Fruit fly (Drosophila melanogaster) whole organism, embryonic: Measurements from ENCODE around the gene Sqor.

Source experiments
- Atf6 ChIP-seq: fragments of 200-800 bp; sonication (Bioruptor generic); IDR thresholded peaks from 2 replicates; pipeline ENCODE4 v1.3.6; 2022; ENCODE audit warnings: missing biosample characterization, missing genetic modification characterization
- Blimp-1 ChIP-seq: fragments of 200-800 bp; sonication (Bioruptor generic); optimal IDR thresholded peaks from 3 replicates; lab custom pipeline; 2018; ENCODE audit warnings: missing biosample characterization, missing genetic modification characterization, mild to moderate bottlenecking, moderate library complexity, missing genetic modification reagents
- CG10267 ChIP-seq: fragments of 200-800 bp; sonication (Bioruptor generic); optimal IDR thresholded peaks from 2 replicates; lab custom pipeline; 2018; ENCODE audit warnings: missing biosample characterization, mild to moderate bottlenecking, missing genetic modification characterization, moderate library complexity
- CG10431 ChIP-seq: fragments of 200-800 bp; sonication (Bioruptor generic); optimal IDR thresholded peaks from 3 replicates; lab custom pipeline; 2018; ENCODE audit warnings: missing biosample characterization, mild to moderate bottlenecking, missing genetic modification characterization
- CG14860 ChIP-seq: fragments of 200-800 bp; sonication (Bioruptor generic); IDR thresholded peaks from 3 replicates; pipeline ENCODE4 v1.3.6; 2022; ENCODE audit warnings: missing biosample characterization, missing genetic modification characterization; ENCODE audit not compliant: partially characterized antibody
- CG15514 ChIP-seq: fragments of 200-800 bp; sonication (Bioruptor generic); optimal IDR thresholded peaks from 3 replicates; lab custom pipeline; 2017; ENCODE audit warnings: missing biosample characterization, missing genetic modification characterization, mild to moderate bottlenecking, moderate library complexity, missing genetic modification reagents
- CG1602 ChIP-seq: fragments of 200-800 bp; sonication (Bioruptor generic); optimal IDR thresholded peaks from 3 replicates; lab custom pipeline; 2016; ENCODE audit warnings: missing biosample characterization, missing genetic modification characterization
- CG16813 ChIP-seq: fragments of 200-800 bp; sonication (Bioruptor generic); IDR thresholded peaks from 3 replicates; pipeline ENCODE4 v1.3.6; 2022; ENCODE audit warnings: missing biosample characterization, missing genetic modification characterization; ENCODE audit not compliant: partially characterized antibody
- CG17361 ChIP-seq: fragments of 200-800 bp; sonication (Bioruptor generic); IDR thresholded peaks from 3 replicates; pipeline ENCODE4 v1.3.6; 2022; ENCODE audit warnings: missing biosample characterization, missing genetic modification characterization
- CG2116 ChIP-seq: fragments of 200-800 bp; sonication (Bioruptor generic); optimal IDR thresholded peaks from 3 replicates; lab custom pipeline; 2018; ENCODE audit warnings: missing biosample characterization, mild to moderate bottlenecking, missing genetic modification characterization
- CG2712 ChIP-seq: fragments of 200-800 bp; optimal IDR thresholded peaks from 3 replicates; lab custom pipeline; 2019; ENCODE audit warnings: missing biosample characterization, mild to moderate bottlenecking, missing genetic modification characterization, moderate library complexity
- CG30020 ChIP-seq: fragments of 200-800 bp; optimal IDR thresholded peaks from 2 replicates; lab custom pipeline; 2019; ENCODE audit warnings: missing biosample characterization, mild to moderate bottlenecking, missing genetic modification characterization, moderate library complexity
- CG30403 ChIP-seq: fragments of 200-800 bp; sonication (Bioruptor generic); optimal IDR thresholded peaks from 3 replicates; lab custom pipeline; 2016; ENCODE audit warnings: missing biosample characterization, missing genetic modification characterization
- CG31388 ChIP-seq: fragments of 200-800 bp; sonication (Bioruptor generic); optimal IDR thresholded peaks from 2 replicates; lab custom pipeline; 2016; ENCODE audit warnings: missing biosample characterization, missing genetic modification characterization
- CG3163 ChIP-seq: fragments of 200-800 bp; sonication (Bioruptor generic); optimal IDR thresholded peaks from 3 replicates; lab custom pipeline; 2016; ENCODE audit warnings: missing biosample characterization, missing genetic modification characterization
- CG4424 ChIP-seq: fragments of 200-800 bp; sonication (Bioruptor generic); optimal IDR thresholded peaks from 3 replicates; lab custom pipeline; 2016; ENCODE audit warnings: missing biosample characterization, missing genetic modification characterization
- CG4617 ChIP-seq: fragments of 200-800 bp; sonication (Bioruptor generic); optimal IDR thresholded peaks from 3 replicates; lab custom pipeline; 2016; ENCODE audit warnings: missing biosample characterization, missing genetic modification characterization, borderline replicate concordance
- CG7963 ChIP-seq: fragments of 200-800 bp; sonication (Bioruptor generic); IDR thresholded peaks from 3 replicates; pipeline ENCODE4 v1.3.6; 2022; ENCODE audit warnings: missing biosample characterization, missing genetic modification characterization; ENCODE audit not compliant: partially characterized antibody
- CG8388 ChIP-seq: fragments of 200-800 bp; sonication (Bioruptor generic); optimal IDR thresholded peaks from 2 replicates; lab custom pipeline; 2019; ENCODE audit warnings: missing biosample characterization, mild to moderate bottlenecking, missing genetic modification characterization, moderate library complexity
- CG8924 ChIP-seq: fragments of 200-800 bp; optimal IDR thresholded peaks from 3 replicates; lab custom pipeline; 2019; ENCODE audit warnings: missing biosample characterization, mild to moderate bottlenecking, missing genetic modification characterization, moderate library complexity
- CG9609 ChIP-seq: fragments of 200-800 bp; sonication (Bioruptor generic); optimal IDR thresholded peaks from 3 replicates; lab custom pipeline; 2016; ENCODE audit warnings: missing biosample characterization, missing genetic modification characterization
- D19A ChIP-seq: fragments of 200-800 bp; optimal IDR thresholded peaks from 3 replicates; lab custom pipeline; 2019; ENCODE audit warnings: missing biosample characterization, mild to moderate bottlenecking, missing genetic modification characterization, moderate library complexity
- E2f2 ChIP-seq: fragments of 200-800 bp; sonication (Bioruptor generic); IDR thresholded peaks from 2 replicates; pipeline ENCODE4 v1.3.6; 2022; ENCODE audit warnings: missing biosample characterization, missing genetic modification characterization
- Eip74EF ChIP-seq, 2 experiments: fragments of 200-800 bp in 1 of 2; fragments of >200 bp in 1 of 2; sonication (Bioruptor generic) in 1 of 2; optimal IDR thresholded peaks; 2 replicates each; lab custom pipeline; 2017 to 2019; ENCODE audit warnings: missing biosample characterization in 2 of 2, missing genetic modification characterization in 2 of 2, mild to moderate bottlenecking in 1 of 2, moderate library complexity in 1 of 2
- Ets65A ChIP-seq: fragments of 200-800 bp; sonication (Bioruptor generic); peaks from one replicate; lab custom pipeline; 2016; ENCODE audit warnings: missing biosample characterization, missing genetic modification characterization
- HLH4C ChIP-seq: fragments of 200-800 bp; sonication (Bioruptor generic); IDR thresholded peaks from 3 replicates; pipeline ENCODE4 v1.3.6; 2022; ENCODE audit warnings: missing biosample characterization, missing genetic modification characterization; ENCODE audit not compliant: partially characterized antibody
- Hmr ChIP-seq: fragments of 200-800 bp; sonication (Bioruptor generic); optimal IDR thresholded peaks from 3 replicates; lab custom pipeline; 2017; ENCODE audit warnings: mild to moderate bottlenecking, missing biosample characterization, missing genetic modification reagents, missing genetic modification characterization
- Hr3 ChIP-seq: fragments of 200-800 bp; sonication (Bioruptor generic); optimal IDR thresholded peaks from 3 replicates; lab custom pipeline; 2016; ENCODE audit warnings: missing biosample characterization, missing genetic modification characterization
- Hsf ChIP-seq: fragments of 200-800 bp; sonication (Bioruptor generic); optimal IDR thresholded peaks from 3 replicates; lab custom pipeline; 2016; ENCODE audit warnings: missing biosample characterization, missing genetic modification characterization
- Mad ChIP-seq: fragments of 200-800 bp; sonication (Bioruptor generic); optimal IDR thresholded peaks from 2 replicates; lab custom pipeline; 2016; ENCODE audit warnings: missing biosample characterization, missing genetic modification characterization
- NFAT ChIP-seq: fragments of 200-800 bp; sonication (Bioruptor generic); IDR thresholded peaks from 2 replicates; pipeline ENCODE4 v1.3.6; 2022; ENCODE audit warnings: missing biosample characterization, missing genetic modification characterization
- Oaz ChIP-seq: fragments of 200-800 bp; sonication (Bioruptor generic); IDR thresholded peaks from 2 replicates; pipeline ENCODE4 v1.3.6; 2022; ENCODE audit warnings: missing biosample characterization, missing genetic modification characterization
- Opbp ChIP-seq: fragments of 200-800 bp; sonication (Bioruptor generic); IDR thresholded peaks from 3 replicates; pipeline ENCODE4 v1.3.6; 2022; ENCODE audit warnings: missing biosample characterization, missing genetic modification characterization; ENCODE audit not compliant: partially characterized antibody
- Sox100B ChIP-seq: fragments of 200-800 bp; sonication (Bioruptor generic); optimal IDR thresholded peaks from 3 replicates; lab custom pipeline; 2018; ENCODE audit warnings: missing biosample characterization, mild to moderate bottlenecking, missing genetic modification characterization
- Sry-δ ChIP-seq: fragments of 200-800 bp; sonication (Bioruptor generic); optimal IDR thresholded peaks from 2 replicates; lab custom pipeline; 2016; ENCODE audit warnings: missing biosample characterization, missing genetic modification characterization
- bbx ChIP-seq: fragments of 200-800 bp; sonication (Bioruptor generic); IDR thresholded peaks from 2 replicates; pipeline ENCODE4 v1.3.6; 2022; ENCODE audit warnings: missing biosample characterization, missing genetic modification characterization; ENCODE audit not compliant: partially characterized antibody
- cato ChIP-seq: fragments of 200-800 bp; sonication (Bioruptor generic); optimal IDR thresholded peaks from 2 replicates; lab custom pipeline; 2016; ENCODE audit warnings: missing biosample characterization, missing genetic modification characterization, borderline replicate concordance
- dm ChIP-seq: fragments of 200-800 bp; sonication (Bioruptor generic); optimal IDR thresholded peaks from 3 replicates; lab custom pipeline; 2016; ENCODE audit warnings: missing biosample characterization, missing genetic modification characterization
- fd96Cb ChIP-seq: fragments of 200-800 bp; sonication (Bioruptor generic); optimal IDR thresholded peaks from 2 replicates; lab custom pipeline; 2018; ENCODE audit warnings: missing biosample characterization, mild to moderate bottlenecking, missing genetic modification characterization, moderate library complexity
- gem ChIP-seq: fragments of 200-800 bp; sonication (Bioruptor generic); optimal IDR thresholded peaks from 2 replicates; lab custom pipeline; 2019; ENCODE audit warnings: missing biosample characterization, mild to moderate bottlenecking, missing genetic modification characterization, moderate library complexity
- grau ChIP-seq: fragments of 200-800 bp; optimal IDR thresholded peaks from 3 replicates; lab custom pipeline; 2019; ENCODE audit warnings: missing biosample characterization, mild to moderate bottlenecking, missing genetic modification characterization, moderate library complexity
- gsb ChIP-seq: fragments of 200-800 bp; sonication (Bioruptor generic); IDR thresholded peaks from 2 replicates; pipeline ENCODE4 v1.3.6; 2022; ENCODE audit warnings: missing biosample characterization, missing genetic modification characterization
- gsb-n ChIP-seq: fragments of 200-800 bp; sonication (Bioruptor generic); optimal IDR thresholded peaks from 3 replicates; lab custom pipeline; 2018; ENCODE audit warnings: missing biosample characterization, mild to moderate bottlenecking, missing genetic modification characterization
- lola ChIP-seq, 3 experiments: fragments of >200 bp in 2 of 3; fragments of 200-800 bp in 1 of 3; sonication (Bioruptor generic) in 1 of 3; optimal IDR thresholded peaks; 2 replicates each; lab custom pipeline; 2017 to 2019; ENCODE audit warnings: missing biosample characterization in 3 of 3, missing genetic modification characterization in 3 of 3, mild to moderate bottlenecking in 1 of 3, moderate library complexity in 1 of 3
- slou ChIP-seq: fragments of 200-800 bp; sonication (Bioruptor generic); optimal IDR thresholded peaks from 3 replicates; lab custom pipeline; 2016; ENCODE audit warnings: missing biosample characterization, missing genetic modification characterization
- sna ChIP-seq: fragments of 200-800 bp; sonication (Bioruptor generic); IDR thresholded peaks from 2 replicates; pipeline ENCODE4 v1.3.6; 2022; ENCODE audit warnings: missing biosample characterization, missing genetic modification characterization; ENCODE audit not compliant: partially characterized antibody
- tin ChIP-seq: fragments of 200-800 bp; sonication (Bioruptor generic); optimal IDR thresholded peaks from 3 replicates; lab custom pipeline; 2016; ENCODE audit warnings: missing biosample characterization, missing genetic modification characterization
- trem ChIP-seq: fragments of 200-800 bp; optimal IDR thresholded peaks from 3 replicates; lab custom pipeline; 2019; ENCODE audit warnings: missing biosample characterization, mild to moderate bottlenecking, missing genetic modification characterization, moderate library complexity
- unc-4 ChIP-seq: fragments of 200-800 bp; sonication (Bioruptor generic); IDR thresholded peaks from 2 replicates; pipeline ENCODE4 v1.3.6; 2022; ENCODE audit warnings: missing biosample characterization, missing genetic modification characterization; ENCODE audit not compliant: partially characterized antibody

Gene Sqor

DNA sequence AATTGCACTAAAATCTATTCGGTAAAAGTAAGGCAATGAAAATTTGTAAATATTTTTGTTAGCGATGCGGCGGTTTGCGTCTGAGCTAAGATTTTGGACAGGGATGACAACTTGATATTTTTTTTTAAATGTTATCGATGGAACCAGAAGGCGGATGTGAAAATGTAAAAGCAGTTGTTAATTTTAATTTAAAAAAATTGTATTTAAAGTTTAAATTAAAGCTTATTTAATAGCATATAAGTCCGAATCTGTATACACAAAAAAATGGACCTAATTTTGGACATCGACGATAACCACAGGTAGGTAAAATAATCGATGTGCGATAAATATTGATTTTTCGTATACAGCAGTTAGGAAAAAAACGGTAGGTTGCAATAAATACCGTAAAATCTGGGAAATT, 22.4 kb downstream of the Sqor start, which contains the start of the genes CG11586 and VhaM9.7-a (continued):
- no peak for TF ChIP-seq CG3163 (GFP tag; lab: Kevin White, UChicago)
- 0 out of 2 replicates have a peak, but pooled peaks have one; percentile 9 for TF ChIP-seq bbx (GFP tag; lab: Robert Waterston, UW)
- 0 out of 2 replicates have a peak, but pooled peaks have one; percentile 23 for TF ChIP-seq Atf6
- peak; percentile 47; the same call in 1 of the 3 replicates for TF ChIP-seq CG17361 (GFP tag; lab: Robert Waterston, UW)
- TF ChIP-seq Eip74EF (GFP tag; optimal IDR thresholded peaks at IDR 0.05; lab: Kevin White, UChicago) = peak in 1 of 2 experiments; percentile 8
- peak; percentile 55 for TF ChIP-seq CG16813 (GFP tag; lab: Robert Waterston, UW)
- TF ChIP-seq unc-4 (GFP tag; lab: Robert Waterston, UW) = peak; percentile 62
- peak; percentile 73 for TF ChIP-seq Sry-δ (GFP tag; lab: Kevin White, UChicago)
- peak; percentile 25 for TF ChIP-seq Hmr (GFP tag; lab: Kevin White, UChicago)
- peak; percentile 88 for TF ChIP-seq CG2116 (GFP tag; lab: Kevin White, UChicago)
- peak; percentile 64 for TF ChIP-seq CG4617
- peak; percentile 19 for TF ChIP-seq CG4424 (GFP tag; lab: Kevin White, UChicago)
- no peak for TF ChIP-seq NFAT (GFP tag; lab: Robert Waterston, UW)
- peak; percentile 60 for TF ChIP-seq E2f2
- TF ChIP-seq gsb = no peak
- peak; percentile 23 for TF ChIP-seq D19A (tag; lab: Kevin White, UChicago)
- TF ChIP-seq grau (tag; lab: Kevin White, UChicago) = peak; percentile 29
- TF ChIP-seq slou (GFP tag; lab: Kevin White, UChicago) = peak; percentile 20
- peak; percentile 34 for TF ChIP-seq CG30020 (tag; lab: Kevin White, UChicago)
- TF ChIP-seq Ets65A (GFP tag; lab: Kevin White, UChicago) = peak; percentile 82
- TF ChIP-seq CG30403 = peak; percentile 6
- TF ChIP-seq CG14860 (GFP tag; lab: Robert Waterston, UW) = peak; percentile 71; the same call in 2 of the 3 replicates
- TF ChIP-seq Oaz = no peak
- TF ChIP-seq Mad (GFP tag; lab: Kevin White, UChicago) = peak; percentile 0
- peak; percentile 80 for TF ChIP-seq HLH4C
- TF ChIP-seq CG8388 (GFP tag; lab: Kevin White, UChicago) = peak; percentile 20
- 0 out of 3 replicates have a peak, but pooled peaks have one; percentile 17 for TF ChIP-seq Opbp (GFP tag; lab: Robert Waterston, UW)
- TF ChIP-seq CG31388 = peak; percentile 13
- TF ChIP-seq gem = peak; percentile 49
- TF ChIP-seq tin (GFP tag; lab: Kevin White, UChicago) = peak; percentile 26
- TF ChIP-seq cato = no peak
- TF ChIP-seq Hr3 (GFP tag; lab: Kevin White, UChicago) = peak; percentile 8
- TF ChIP-seq sna (GFP tag; lab: Robert Waterston, UW) = peak; percentile 68
- peak; percentile 92 for TF ChIP-seq CG15514 (GFP tag; lab: Kevin White, UChicago)
- TF ChIP-seq CG1602 (GFP tag; lab: Kevin White, UChicago) = no peak
- peak; percentile 4 for TF ChIP-seq CG10431 (GFP tag; lab: Kevin White, UChicago)
- peak; percentile 14 for TF ChIP-seq Hsf
- peak; percentile 99 for TF ChIP-seq trem
- TF ChIP-seq fd96Cb (tag; lab: Kevin White, UChicago) = no peak
- TF ChIP-seq CG9609 (GFP tag; lab: Kevin White, UChicago) = no peak
- TF ChIP-seq CG2712 (tag; lab: Kevin White, UChicago) = peak; percentile 40
- TF ChIP-seq CG10267 (tag; lab: Kevin White, UChicago) = peak; percentile 63
- peak; percentile 11 for TF ChIP-seq gsb-n (tag; lab: Kevin White, UChicago)
- TF ChIP-seq CG8924 (tag; lab: Kevin White, UChicago) = peak; percentile 16
- TF ChIP-seq Blimp-1 = peak; percentile 24
- no peak for TF ChIP-seq Sox100B (GFP tag; lab: Kevin White, UChicago)
- TF ChIP-seq CG7963 = 0 out of 3 replicates have a peak, but pooled peaks have one; percentile 38
- TF ChIP-seq lola (GFP tag; optimal IDR thresholded peaks at IDR 0.05; lab: Kevin White, UChicago) = peak in 1 of 3 experiments; percentile 11
- peak; percentile 1 for TF ChIP-seq dm (GFP tag; lab: Kevin White, UChicago)
